Worm (Caenorhabditis elegans) whole organism, L4 larva: ENCODE results near the gene B0272.4.

Experiments
- F26F4.8 ChIP-seq: fragments of 200-800 bp; sonication (Bioruptor generic); conservative IDR thresholded peaks from 2 replicates; pipeline ENCODE4 v1.3.6; 2022; ENCODE audit warnings: missing genetic modification characterization, missing compliant biosample characterization
- F49E8.2 ChIP-seq: sonication (generic microtip); optimal IDR thresholded peaks from 2 replicates; lab custom pipeline; 2016; ENCODE audit warnings: missing compliant biosample characterization, mild to moderate bottlenecking, missing genetic modification characterization, borderline replicate concordance
- T20F7.1 ChIP-seq: fragments of 200-800 bp; sonication (Bioruptor generic); optimal IDR thresholded peaks from 2 replicates; lab custom pipeline; 2018; ENCODE audit warnings: mild to moderate bottlenecking, missing genetic modification characterization, missing compliant biosample characterization
- T26A8.4 ChIP-seq: fragments of 200-800 bp; sonication (Bioruptor generic); IDR thresholded peaks from 2 replicates; pipeline ENCODE4 v1.3.6; 2022; ENCODE audit warnings: missing genetic modification characterization, missing compliant biosample characterization
- Y105C5A.15 ChIP-seq: fragments of 200-800 bp; sonication (Bioruptor generic); IDR thresholded peaks from 2 replicates; pipeline ENCODE4 v1.3.6; 2022; ENCODE audit warnings: missing genetic modification characterization, missing compliant biosample characterization
- Y48G9A.11 ChIP-seq: fragments of 200-800 bp; sonication (Bioruptor generic); IDR thresholded peaks from 2 replicates; pipeline ENCODE4 v1.3.6; 2022; ENCODE audit warnings: missing genetic modification reagents, missing genetic modification characterization, missing compliant biosample characterization
- Y75B8A.6 ChIP-seq: fragments of 200-800 bp; sonication (Bioruptor generic); IDR thresholded peaks from 2 replicates; pipeline ENCODE4 v1.3.6; 2022; ENCODE audit warnings: missing genetic modification reagents, missing genetic modification characterization, missing compliant biosample characterization
- ZK546.5 ChIP-seq, 2 experiments: sonication (generic microtip); optimal IDR thresholded peaks; 2 replicates each; lab custom pipeline; 2017; ENCODE audit warnings: missing biosample characterization in 2 of 2, missing genetic modification characterization in 2 of 2
- aha-1 ChIP-seq: fragments of 150-350 bp; peaks from one replicate; lab custom pipeline; 2014; ENCODE audit warnings: missing biosample characterization, missing genetic modification characterization
- aly-2 ChIP-seq: sonication (generic microtip); optimal IDR thresholded peaks from 2 replicates; lab custom pipeline; 2018; ENCODE audit warnings: missing biosample characterization, missing genetic modification characterization
- ama-1 ChIP-seq: fragments of 150-350 bp; optimal IDR thresholded peaks from 2 replicates; lab custom pipeline; 2014; ENCODE audit warnings: inconsistent platforms, mixed read lengths
- attf-4 ChIP-seq: sonication (generic microtip); optimal IDR thresholded peaks from 3 replicates; lab custom pipeline; 2017; ENCODE audit warnings: missing biosample characterization, missing genetic modification characterization
- ceh-20 ChIP-seq: fragments of 200-800 bp; sonication (Bioruptor generic); IDR thresholded peaks from 2 replicates; pipeline ENCODE4 v1.3.6; 2022; ENCODE audit warnings: missing genetic modification reagents, missing genetic modification characterization, missing compliant biosample characterization
- ceh-28 ChIP-seq: fragments of 150-350 bp; optimal IDR thresholded peaks from 2 replicates; lab custom pipeline; 2014; ENCODE audit warnings: missing biosample characterization, missing genetic modification reagents, missing genetic modification characterization
- ceh-32 ChIP-seq: sonication (generic microtip); optimal IDR thresholded peaks from 2 replicates; lab custom pipeline; 2016; ENCODE audit warnings: mild to moderate bottlenecking, missing genetic modification characterization, missing compliant biosample characterization; ENCODE audit not compliant: poor library complexity
- ceh-44 ChIP-seq: fragments of 200-800 bp; sonication (Bioruptor generic); IDR thresholded peaks from 2 replicates; pipeline ENCODE4 v1.3.6; 2022; ENCODE audit warnings: missing genetic modification reagents, missing genetic modification characterization, missing compliant biosample characterization
- ceh-62 ChIP-seq: sonication (generic microtip); optimal IDR thresholded peaks from 2 replicates; lab custom pipeline; 2017; ENCODE audit warnings: missing biosample characterization, missing genetic modification characterization
- ceh-82 ChIP-seq: sonication (generic microtip); optimal IDR thresholded peaks from 2 replicates; lab custom pipeline; 2017; ENCODE audit warnings: missing biosample characterization, missing genetic modification characterization
- ces-1 ChIP-seq: fragments of 150-350 bp; sonication (generic microtip); optimal IDR thresholded peaks from 4 replicates; lab custom pipeline; 2014; ENCODE audit warnings: missing biosample characterization, missing genetic modification reagents, missing genetic modification characterization
- cey-2 ChIP-seq: sonication (generic microtip); optimal IDR thresholded peaks from 3 replicates; lab custom pipeline; 2017; ENCODE audit warnings: missing genetic modification characterization, mild to moderate bottlenecking, missing compliant biosample characterization, antibody characterized with exemption, borderline replicate concordance; ENCODE audit not compliant: insufficient read depth
- daf-12 ChIP-seq: fragments of 150-350 bp; optimal IDR thresholded peaks from 2 replicates; lab custom pipeline; 2014; ENCODE audit warnings: missing biosample characterization, missing genetic modification reagents, missing genetic modification characterization
- daf-16 ChIP-seq, 3 experiments: sonication (generic microtip); optimal IDR thresholded peaks; 2 replicates each; lab custom pipeline; 2016 to 2017; ENCODE audit warnings: missing genetic modification characterization in 3 of 3, missing genetic modification reagents in 3 of 3, mild to moderate bottlenecking in 2 of 3, missing compliant biosample characterization in 2 of 3, missing biosample characterization in 1 of 3, moderate library complexity in 1 of 3
- dmd-8 ChIP-seq: fragments of 200-800 bp; sonication (Bioruptor generic); IDR thresholded peaks from 2 replicates; pipeline ENCODE4 v1.3.6; 2022; ENCODE audit warnings: missing genetic modification characterization, missing compliant biosample characterization
- dpl-1 ChIP-seq: fragments of 150-350 bp; optimal IDR thresholded peaks from 2 replicates; lab custom pipeline; 2014; ENCODE audit warnings: missing biosample characterization, missing genetic modification reagents, missing genetic modification characterization
- duxl-1 ChIP-seq: sonication (generic microtip); optimal IDR thresholded peaks from 2 replicates; lab custom pipeline; 2016; ENCODE audit warnings: mild to moderate bottlenecking, missing genetic modification characterization, moderate library complexity, missing compliant biosample characterization; ENCODE audit not compliant: poor library complexity
- egl-27 ChIP-seq: sonication (generic microtip); optimal IDR thresholded peaks from 3 replicates; lab custom pipeline; 2017; ENCODE audit warnings: missing biosample characterization, missing genetic modification reagents, missing genetic modification characterization
- fos-1 ChIP-seq: fragments of 150-350 bp; optimal IDR thresholded peaks from 2 replicates; lab custom pipeline; 2014; ENCODE audit warnings: missing biosample characterization, missing genetic modification characterization
- gei-8 ChIP-seq: fragments of 200-800 bp; sonication (Bioruptor generic); optimal IDR thresholded peaks from 2 replicates; lab custom pipeline; 2018; ENCODE audit warnings: mild to moderate bottlenecking, missing genetic modification characterization, missing compliant biosample characterization
- hif-1 ChIP-seq, 2 experiments: sonication (generic microtip); optimal IDR thresholded peaks; 2 replicates each; lab custom pipeline; 2016 to 2017; ENCODE audit warnings: missing compliant biosample characterization in 2 of 2, missing genetic modification characterization in 2 of 2, missing genetic modification reagents in 2 of 2, missing genotype in 2 of 2, mild to moderate bottlenecking in 1 of 2
- hlh-11 ChIP-seq: fragments of 200-800 bp; sonication (Bioruptor generic); optimal IDR thresholded peaks from 2 replicates; lab custom pipeline; 2018; ENCODE audit warnings: mild to moderate bottlenecking, missing genetic modification characterization, missing compliant biosample characterization
- lim-7 ChIP-seq: fragments of 200-800 bp; sonication (Bioruptor generic); IDR thresholded peaks from 2 replicates; pipeline ENCODE4 v1.3.6; 2022; ENCODE audit warnings: missing genetic modification characterization, missing compliant biosample characterization
- lin-29 ChIP-seq: fragments of 200-800 bp; sonication (Bioruptor generic); IDR thresholded peaks from 2 replicates; pipeline ENCODE4 v1.3.6; 2022; ENCODE audit warnings: missing genetic modification reagents, missing genetic modification characterization, missing compliant biosample characterization
- lin-38 ChIP-seq: fragments of 200-800 bp; sonication (Bioruptor generic); IDR thresholded peaks from 2 replicates; pipeline ENCODE4 v1.3.6; 2022; ENCODE audit warnings: missing genetic modification reagents, missing genetic modification characterization, missing compliant biosample characterization
- lir-3 ChIP-seq: sonication (generic microtip); optimal IDR thresholded peaks from 2 replicates; lab custom pipeline; 2016; ENCODE audit warnings: mild to moderate bottlenecking, missing genetic modification characterization, missing compliant biosample characterization
- lsy-2 ChIP-seq, 2 experiments: fragments of 150-350 bp in 1 of 2; sonication (generic microtip) in 1 of 2; optimal IDR thresholded peaks; 2 replicates each; lab custom pipeline; 2014 to 2017; ENCODE audit warnings: missing biosample characterization in 2 of 2, missing genetic modification characterization in 2 of 2
- mdl-1 ChIP-seq, 2 experiments: fragments of 150-350 bp in 1 of 2; sonication (generic microtip) in 1 of 2; optimal IDR thresholded peaks; 2 replicates each; lab custom pipeline; 2014 to 2017; ENCODE audit warnings: missing biosample characterization in 2 of 2, missing genetic modification characterization in 2 of 2
- mes-2 ChIP-seq: sonication (generic microtip); optimal IDR thresholded peaks from 2 replicates; lab custom pipeline; 2016; ENCODE audit warnings: missing genotype, mild to moderate bottlenecking, missing genetic modification characterization, missing compliant biosample characterization; ENCODE audit not compliant: poor library complexity, severe bottlenecking
- mxl-2 ChIP-seq: fragments of 200-800 bp; sonication (Bioruptor generic); conservative IDR thresholded peaks from 2 replicates; pipeline ENCODE4 v1.3.6; 2022; ENCODE audit warnings: missing genetic modification reagents, missing genetic modification characterization, missing compliant biosample characterization
- nhr-11 ChIP-seq: fragments of 150-350 bp; optimal IDR thresholded peaks from 2 replicates; lab custom pipeline; 2014; ENCODE audit warnings: missing biosample characterization, missing genetic modification characterization
- nhr-237 ChIP-seq: sonication (generic microtip); optimal IDR thresholded peaks from 2 replicates; lab custom pipeline; 2017; ENCODE audit warnings: missing biosample characterization, missing genetic modification characterization
- nhr-25 ChIP-seq: sonication (generic microtip); optimal IDR thresholded peaks from 2 replicates; lab custom pipeline; 2017; ENCODE audit warnings: missing genetic modification characterization, mild to moderate bottlenecking, missing compliant biosample characterization, antibody characterized with exemption, moderate library complexity, borderline replicate concordance; ENCODE audit not compliant: insufficient read depth
- saeg-2 ChIP-seq: fragments of 200-800 bp; sonication (Bioruptor generic); IDR thresholded peaks from 2 replicates; pipeline ENCODE4 v1.3.6; 2022; ENCODE audit warnings: missing genetic modification reagents, missing genetic modification characterization, missing compliant biosample characterization
- sdz-12 ChIP-seq: fragments of 200-800 bp; sonication (Bioruptor generic); optimal IDR thresholded peaks from 2 replicates; lab custom pipeline; 2018; ENCODE audit warnings: mild to moderate bottlenecking, missing genetic modification characterization, missing compliant biosample characterization
- snpc-1.2 ChIP-seq: fragments of 200-800 bp; sonication (Bioruptor generic); IDR thresholded peaks from 2 replicates; pipeline ENCODE4 v1.3.6; 2022; ENCODE audit warnings: missing genetic modification reagents, missing genetic modification characterization, missing compliant biosample characterization
- snpc-4 ChIP-seq: fragments of 150-350 bp; optimal IDR thresholded peaks from 2 replicates; lab custom pipeline; 2014; ENCODE audit warnings: missing biosample characterization, missing genetic modification characterization
- unc-130 ChIP-seq: sonication (generic microtip); optimal IDR thresholded peaks from 2 replicates; lab custom pipeline; 2016; ENCODE audit warnings: missing genetic modification reagents, missing genetic modification characterization, missing compliant biosample characterization
- vab-7 ChIP-seq: fragments of 200-800 bp; sonication (Bioruptor generic); IDR thresholded peaks from 2 replicates; pipeline ENCODE4 v1.3.6; 2022; ENCODE audit warnings: missing genetic modification reagents, missing genetic modification characterization, missing compliant biosample characterization
- zag-1 ChIP-seq: fragments of 150-350 bp; optimal IDR thresholded peaks from 2 replicates; lab custom pipeline; 2014; ENCODE audit warnings: missing biosample characterization, missing genetic modification characterization
- zfp-2 ChIP-seq: sonication (generic microtip); optimal IDR thresholded peaks from 2 replicates; lab custom pipeline; 2016; ENCODE audit warnings: mild to moderate bottlenecking, missing genetic modification characterization, missing compliant biosample characterization
- ztf-7 ChIP-seq: fragments of 150-350 bp; optimal IDR thresholded peaks from 2 replicates; lab custom pipeline; 2014; ENCODE audit warnings: missing biosample characterization, missing genetic modification characterization

The B0272.4 gene

ce11 chrX:9465722-9466132 lies 37.5 kb downstream of the B0272.4 start (continued):
- peak; percentile 59; the same call in 1 of the 2 replicates for TF ChIP-seq ceh-44 (GFP tag; lab: Robert Waterston, UW)
- peak; percentile 66; the same call in 1 of the 2 replicates for TF ChIP-seq dmd-8
- peak; percentile 72 for TF ChIP-seq Y105C5A.15 (GFP tag; lab: Robert Waterston, UW)
- TF ChIP-seq T20F7.1 (GFP tag; lab: Kevin White, UChicago): peak; percentile 93
- peak; percentile 91 for TF ChIP-seq nhr-237 (tag; lab: Kevin White, UChicago)
- TF ChIP-seq vab-7 (GFP tag; lab: Robert Waterston, UW): peak; percentile 98
- peak; percentile 98 for TF ChIP-seq nhr-25
- peak; percentile 96 for TF ChIP-seq ces-1 (GFP tag; lab: Kevin White, UChicago)
- TF ChIP-seq mxl-2 (GFP tag; lab: Robert Waterston, UW): peak; percentile 88
- TF ChIP-seq mdl-1 (tag; optimal IDR thresholded peaks at IDR 0.05; lab: Kevin White, UChicago): peak; percentile 96
- TF ChIP-seq F49E8.2 (tag; lab: Kevin White, UChicago): no peak
- TF ChIP-seq cey-2 (tag; lab: Kevin White, UChicago): peak; percentile 72
- TF ChIP-seq fos-1: peak; percentile 92
- peak; percentile 78; the same call in 1 of the 2 replicates for TF ChIP-seq Y75B8A.6
- TF ChIP-seq lin-29 (GFP tag; lab: Robert Waterston, UW): peak; percentile 96
- TF ChIP-seq ceh-20 (GFP tag; lab: Robert Waterston, UW): peak; percentile 98
- peak; percentile 35 for TF ChIP-seq aly-2 (tag; lab: Kevin White, UChicago)
- peak; percentile 89 for TF ChIP-seq zfp-2 (tag; lab: Kevin White, UChicago)
- TF ChIP-seq daf-12 (tag; lab: Kevin White, UChicago): no peak
- TF ChIP-seq nhr-11 (tag; lab: Kevin White, UChicago): peak; percentile 99
- TF ChIP-seq duxl-1 (tag; lab: Kevin White, UChicago): peak; percentile 99
- peak; percentile 75 for TF ChIP-seq dpl-1 (GFP tag; lab: Kevin White, UChicago)
- TF ChIP-seq ztf-7 (tag; lab: Kevin White, UChicago): peak; percentile 97
- TF ChIP-seq snpc-1.2 (GFP tag; lab: Robert Waterston, UW): peak; percentile 76
- TF ChIP-seq ceh-32: peak; percentile 92
- TF ChIP-seq T26A8.4 (GFP tag; lab: Robert Waterston, UW): peak; percentile 100
- no peak for TF ChIP-seq F26F4.8 (GFP tag; lab: Robert Waterston, UW)
- peak; percentile 65 to 89 for TF ChIP-seq hif-1 (tag; optimal IDR thresholded peaks at IDR 0.05; lab: Kevin White, UChicago)
- no peak for TF ChIP-seq ama-1 (lab: Kevin White, UChicago)
- TF ChIP-seq saeg-2 (GFP tag; lab: Robert Waterston, UW): peak; percentile 97
- TF ChIP-seq ceh-82: peak; percentile 82
- peak; percentile 97 for TF ChIP-seq hlh-11
- TF ChIP-seq attf-4 (tag; lab: Kevin White, UChicago): peak; percentile 61
- peak; percentile 98 to 99 for TF ChIP-seq daf-16 (GFP tag; optimal IDR thresholded peaks at IDR 0.05; lab: Kevin White, UChicago)
- peak; percentile 99 for TF ChIP-seq daf-16 (tag; optimal IDR thresholded peaks at IDR 0.05; lab: Kevin White, UChicago)
- TF ChIP-seq lim-7 (GFP tag; lab: Robert Waterston, UW): peak; percentile 41; the same call in 1 of the 2 replicates
- no peak for TF ChIP-seq snpc-4
- peak; percentile 73 for TF ChIP-seq egl-27 (tag; lab: Kevin White, UChicago)
- peak; percentile 98 for TF ChIP-seq zag-1 (tag; lab: Kevin White, UChicago)
- peak; percentile 71 for TF ChIP-seq Y48G9A.11 (GFP tag; lab: Robert Waterston, UW)
- no peak for TF ChIP-seq ceh-62
- TF ChIP-seq aha-1 (tag; lab: Kevin White, UChicago): peak; percentile 100
- peak; percentile 95 for TF ChIP-seq lir-3 (tag; lab: Kevin White, UChicago)
- TF ChIP-seq gei-8 (GFP tag; lab: Kevin White, UChicago): peak; percentile 78
- peak; percentile 94 to 98 for TF ChIP-seq lsy-2 (tag; optimal IDR thresholded peaks at IDR 0.05; lab: Kevin White, UChicago)
- TF ChIP-seq mes-2: peak; percentile 98
- TF ChIP-seq sdz-12: peak; percentile 1
- TF ChIP-seq ZK546.5 (tag; optimal IDR thresholded peaks at IDR 0.05; lab: Kevin White, UChicago): peak; percentile 36 to 85
- TF ChIP-seq ceh-28 (tag; lab: Kevin White, UChicago): peak; percentile 97
- peak; percentile 88 for TF ChIP-seq lin-38 (GFP tag; lab: Robert Waterston, UW)
- peak; percentile 1 for TF ChIP-seq unc-130 (GFP tag; lab: Kevin White, UChicago)
